Fruit fly (Drosophila melanogaster): ENCODE results near the gene CtsL4.

The CtsL4 gene

DNA sequence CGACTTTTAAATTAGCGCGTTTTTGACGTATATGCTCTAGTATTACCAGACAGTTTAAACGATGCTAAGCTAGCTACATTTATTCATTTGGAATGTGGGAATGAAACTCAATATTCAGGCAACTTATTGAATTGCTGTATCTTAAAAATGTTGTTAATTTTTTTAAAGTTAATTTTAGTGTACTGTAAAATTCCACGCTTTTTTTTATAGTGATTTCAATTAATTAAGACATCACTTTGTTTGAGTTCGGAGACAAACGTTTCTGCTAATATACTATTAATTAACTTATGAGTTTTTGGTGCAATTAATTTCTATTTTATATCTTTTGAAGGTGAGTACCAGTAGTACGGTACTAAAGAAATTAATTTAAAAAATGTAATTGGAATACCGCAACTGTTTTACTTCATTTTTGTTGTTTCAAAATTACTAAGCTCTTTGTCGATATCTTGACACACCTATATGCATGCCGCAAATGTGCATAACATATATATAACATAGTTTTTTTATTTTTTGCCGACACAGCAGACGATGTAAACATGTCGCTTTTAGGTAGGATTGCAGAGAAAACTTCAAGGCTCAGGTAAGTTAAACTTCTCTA, 29.9 kb upstream of the CtsL4 start, which contains the start of the genes Cdk1 and mRpS7 (continued):
- TF ChIP-seq corto (GFP tag; optimal IDR thresholded peaks at IDR 0.05) (no peak), Optix (GFP tag; IDR thresholded peaks at IDR 0.05) (no peak), zen (tag; optimal IDR thresholded peaks at IDR 0.05) (peak; percentile 70), Xbp1 (GFP tag; optimal IDR thresholded peaks at IDR 0.05) (peak; percentile 77), CG10959 (GFP tag; IDR thresholded peaks at IDR 0.05) (no peak), CG33557 (GFP tag; optimal IDR thresholded peaks at IDR 0.05) (peak; percentile 40), en (GFP tag; optimal IDR thresholded peaks at IDR 0.05) (no peak), CG34422 (GFP tag; IDR thresholded peaks at IDR 0.05) (peak; percentile 34; the same call in 2 of the 3 replicates), Neu2 (GFP tag; optimal IDR thresholded peaks at IDR 0.05; ENCODE audit: borderline replicate concordance) (no peak), stwl (tag; optimal IDR thresholded peaks at IDR 0.05) (no peak), CG11085 (GFP tag; IDR thresholded peaks at IDR 0.05) (no peak), dysf (GFP tag; IDR thresholded peaks at IDR 0.05) (peak; percentile 77; the same call in 2 of the 3 replicates), CG14441 (GFP tag; IDR thresholded peaks at IDR 0.05) (peak; percentile 74), ssp (GFP tag; IDR thresholded peaks at IDR 0.05) (peak; percentile 71), nau (GFP tag; optimal IDR thresholded peaks at IDR 0.05) (peak; percentile 12), CG31441 (GFP tag; IDR thresholded peaks at IDR 0.05) (peak; percentile 85), CG11247 (GFP tag; IDR thresholded peaks at IDR 0.05) (peak; percentile 43; the same call in 1 of the 2 replicates), CG12391 (tag; optimal IDR thresholded peaks at IDR 0.05) (peak; percentile 89), CG12236 (GFP tag; optimal IDR thresholded peaks at IDR 0.05) (no peak), mam (GFP tag; optimal IDR thresholded peaks at IDR 0.05) (peak; percentile 56), CG8281 (tag; optimal IDR thresholded peaks at IDR 0.05) (no peak), trh (GFP tag; optimal IDR thresholded peaks at IDR 0.05) (peak; percentile 60), CG17359 (tag; optimal IDR thresholded peaks at IDR 0.05) (peak; percentile 66), unpg (GFP tag; optimal IDR thresholded peaks at IDR 0.05) (peak; percentile 79), pzg (GFP tag; optimal IDR thresholded peaks at IDR 0.05) (peak; percentile 47), vfl (GFP tag; optimal IDR thresholded peaks at IDR 0.05) (no peak), btn (GFP tag; optimal IDR thresholded peaks at IDR 0.05) (no peak), wor (GFP tag; IDR thresholded peaks at IDR 0.05) (peak; percentile 56; the same call in 1 of the 2 replicates), slbo (GFP tag; IDR thresholded peaks at IDR 0.05) (peak; percentile 78), Hmx (GFP tag; optimal IDR thresholded peaks at IDR 0.05) (peak; percentile 37), CG6654 (GFP tag; optimal IDR thresholded peaks at IDR 0.05) (peak; percentile 7), aop (GFP tag; IDR thresholded peaks at IDR 0.05) (no peak), cwo (GFP tag; optimal IDR thresholded peaks at IDR 0.05) (peak; percentile 44), CG11695 (GFP tag; IDR thresholded peaks at IDR 0.05) (peak; percentile 70), tup (GFP tag; optimal IDR thresholded peaks at IDR 0.05) (no peak), CG32767 (GFP tag; IDR thresholded peaks at IDR 0.05) (peak; percentile 61; the same call in 1 of the 2 replicates), Oli (tag; optimal IDR thresholded peaks at IDR 0.05) (peak; percentile 77), CG4617 (GFP tag; optimal IDR thresholded peaks at IDR 0.05; ENCODE audit: borderline replicate concordance) (peak; percentile 23), tgo (GFP tag; IDR thresholded peaks at IDR 0.05) (peak; percentile 61), klu (GFP tag; IDR thresholded peaks at IDR 0.05) (no peak; the same call in 1 of the 2 replicates), jing (GFP tag; optimal IDR thresholded peaks at IDR 0.05) (no peak), az2 (GFP tag; optimal IDR thresholded peaks at IDR 0.05) (peak; percentile 67), ci (GFP tag; IDR thresholded peaks at IDR 0.05) (peak; percentile 82; the same call in 2 of the 3 replicates), CG12104 (GFP tag; optimal IDR thresholded peaks at IDR 0.05) (peak; percentile 63), B-H1 (GFP tag; IDR thresholded peaks at IDR 0.05) (peak; percentile 63), CG2678 (tag; optimal IDR thresholded peaks at IDR 0.05) (peak; percentile 87), ase (GFP tag; IDR thresholded peaks at IDR 0.05) (peak; percentile 60; the same call in 2 of the 3 replicates), CG2875 (GFP tag; optimal IDR thresholded peaks at IDR 0.05) (peak; percentile 27), CG12299 (tag; optimal IDR thresholded peaks at IDR 0.05) (peak; percentile 32), CG4854 (GFP tag; optimal IDR thresholded peaks at IDR 0.05) (peak; percentile 40)
